Fruit fly (Drosophila melanogaster) S2 (cell line): Measurements from ENCODE around the gene janA.

Experiments used
- CG8478 ChIP-seq: fragments of >200 bp; optimal IDR thresholded peaks from 2 replicates; lab custom pipeline; 2018
- CTCF ChIP-seq, 2 experiments: fragments of >200 bp; optimal IDR thresholded peaks; 2 replicates each; lab custom pipeline; 2018

DNA sequence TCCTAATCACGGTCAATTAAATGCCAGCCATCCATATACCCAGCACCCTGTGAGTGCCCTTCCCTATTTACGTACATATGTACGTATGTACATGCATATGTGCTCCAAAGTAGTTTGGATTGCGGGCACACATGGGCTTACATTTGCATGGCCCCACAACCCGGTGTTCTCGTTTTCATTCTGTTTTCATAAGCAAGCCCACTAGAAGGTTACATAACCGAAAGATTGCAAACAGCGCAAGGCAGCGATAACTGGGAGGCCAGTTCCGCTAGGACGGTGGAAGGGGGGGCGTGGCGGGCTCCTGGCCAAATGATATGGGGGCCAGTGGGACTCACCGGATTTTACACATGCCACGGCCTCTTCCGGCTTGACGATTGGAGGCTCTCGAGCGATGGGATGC is 24.9 kb downstream of the janA start:
- TF ChIP-seq CTCF (optimal IDR thresholded peaks at IDR 0.05; lab: Kevin White, UChicago) = no peak
- TF ChIP-seq CG8478 (lab: Kevin White, UChicago) = no peak
